Fruit fly (Drosophila melanogaster) whole organism, embryonic: ENCODE data around the gene Gpdh1.

ENCODE experiments used
- Aef1 ChIP-seq: fragments of 200-800 bp; sonication (Bioruptor generic); IDR thresholded peaks from 3 replicates; pipeline ENCODE4 v1.3.6; 2022; ENCODE audit warnings: missing biosample characterization, missing genetic modification characterization
- Antp ChIP-seq: fragments of 200-800 bp; sonication (Bioruptor generic); optimal IDR thresholded peaks from 3 replicates; lab custom pipeline; 2016; ENCODE audit warnings: missing biosample characterization, missing genetic modification characterization
- Asciz ChIP-seq: fragments of 200-800 bp; sonication (Bioruptor generic); optimal IDR thresholded peaks from 2 replicates; lab custom pipeline; 2017; ENCODE audit warnings: missing biosample characterization, mild to moderate bottlenecking, missing genetic modification characterization, missing genetic modification reagents
- BEAF-32 ChIP-seq: fragments of 200-800 bp; sonication (Bioruptor generic); optimal IDR thresholded peaks from 3 replicates; lab custom pipeline; 2017; ENCODE audit warnings: missing biosample characterization, missing genetic modification characterization, mild to moderate bottlenecking, moderate library complexity, missing genetic modification reagents
- Bgb ChIP-seq: fragments of 200-800 bp; sonication (Bioruptor generic); IDR thresholded peaks from 2 replicates; pipeline ENCODE4 v1.3.6; 2022; ENCODE audit warnings: missing biosample characterization, missing genetic modification characterization; ENCODE audit not compliant: partially characterized antibody
- CG11504 ChIP-seq: fragments of 200-800 bp; sonication (Bioruptor generic); optimal IDR thresholded peaks from 3 replicates; lab custom pipeline; 2019; ENCODE audit warnings: missing biosample characterization, mild to moderate bottlenecking, missing genetic modification characterization, moderate library complexity
- CG13287 ChIP-seq: fragments of 200-800 bp; sonication (Bioruptor generic); IDR thresholded peaks from 2 replicates; pipeline ENCODE4 v1.3.6; 2022; ENCODE audit warnings: missing biosample characterization, missing genetic modification characterization; ENCODE audit not compliant: partially characterized antibody
- CG1647 ChIP-seq: fragments of 200-800 bp; sonication (Bioruptor generic); optimal IDR thresholded peaks from 3 replicates; lab custom pipeline; 2016; ENCODE audit warnings: missing biosample characterization, missing genetic modification characterization
- CG17186 ChIP-seq: fragments of 200-800 bp; sonication (Bioruptor generic); optimal IDR thresholded peaks from 3 replicates; lab custom pipeline; 2017; ENCODE audit warnings: missing biosample characterization, missing genetic modification reagents, missing genetic modification characterization
- CG17912 ChIP-seq: fragments of 200-800 bp; sonication (Bioruptor generic); optimal IDR thresholded peaks from 2 replicates; lab custom pipeline; 2018; ENCODE audit warnings: missing biosample characterization, mild to moderate bottlenecking, missing genetic modification characterization
- CG18262 ChIP-seq: fragments of 200-800 bp; optimal IDR thresholded peaks from 3 replicates; lab custom pipeline; 2019; ENCODE audit warnings: missing biosample characterization, mild to moderate bottlenecking, missing genetic modification characterization, moderate library complexity
- CG1832 ChIP-seq: fragments of 200-800 bp; sonication (Bioruptor generic); optimal IDR thresholded peaks from 2 replicates; lab custom pipeline; 2017; ENCODE audit warnings: missing biosample characterization, mild to moderate bottlenecking, missing genetic modification characterization, inconsistent platforms
- CG31388 ChIP-seq: fragments of 200-800 bp; sonication (Bioruptor generic); optimal IDR thresholded peaks from 2 replicates; lab custom pipeline; 2016; ENCODE audit warnings: missing biosample characterization, missing genetic modification characterization
- CG3407 ChIP-seq: fragments of 200-800 bp; sonication (Bioruptor generic); optimal IDR thresholded peaks from 2 replicates; lab custom pipeline; 2018; ENCODE audit warnings: missing biosample characterization, mild to moderate bottlenecking, missing genetic modification characterization
- CG4328 ChIP-seq: fragments of 200-800 bp; sonication (Bioruptor generic); optimal IDR thresholded peaks from 3 replicates; lab custom pipeline; 2017; ENCODE audit warnings: missing biosample characterization, missing genetic modification reagents, missing genetic modification characterization
- CG7987 ChIP-seq: fragments of 200-800 bp; sonication (Bioruptor generic); optimal IDR thresholded peaks from 2 replicates; lab custom pipeline; 2018; ENCODE audit warnings: missing biosample characterization, mild to moderate bottlenecking, missing genetic modification characterization, moderate library complexity
- CG8281 ChIP-seq: fragments of 200-800 bp; sonication (Bioruptor generic); optimal IDR thresholded peaks from 2 replicates; lab custom pipeline; 2018; ENCODE audit warnings: missing biosample characterization, mild to moderate bottlenecking, missing genetic modification characterization, moderate library complexity
- CG9817 ChIP-seq: fragments of 200-800 bp; sonication (Bioruptor generic); optimal IDR thresholded peaks from 2 replicates; lab custom pipeline; 2018; ENCODE audit warnings: missing biosample characterization, mild to moderate bottlenecking, missing genetic modification characterization, moderate library complexity
- Dll ChIP-seq: fragments of 200-800 bp; sonication (Bioruptor generic); IDR thresholded peaks from 4 replicates; pipeline ENCODE4 v1.3.6; 2022; ENCODE audit warnings: missing biosample characterization, missing genetic modification characterization; ENCODE audit not compliant: partially characterized antibody
- Doc2 ChIP-seq: fragments of 200-800 bp; sonication (Bioruptor generic); IDR thresholded peaks from 2 replicates; pipeline ENCODE4 v1.3.6; 2022; ENCODE audit warnings: missing biosample characterization, missing genetic modification characterization
- ERR ChIP-seq: fragments of 200-800 bp; sonication (Bioruptor generic); optimal IDR thresholded peaks from 2 replicates; lab custom pipeline; 2016; ENCODE audit warnings: missing biosample characterization, missing genetic modification characterization
- Fer2 ChIP-seq: fragments of 200-800 bp; sonication (Bioruptor generic); optimal IDR thresholded peaks from 2 replicates; lab custom pipeline; 2018; ENCODE audit warnings: missing biosample characterization, mild to moderate bottlenecking, missing genetic modification characterization, moderate library complexity
- MESR4 ChIP-seq: fragments of 200-800 bp; sonication (Bioruptor generic); optimal IDR thresholded peaks from 2 replicates; lab custom pipeline; 2018; ENCODE audit warnings: missing biosample characterization, mild to moderate bottlenecking, missing genetic modification characterization, moderate library complexity
- MTF-1 ChIP-seq: fragments of 200-800 bp; sonication (Bioruptor generic); optimal IDR thresholded peaks from 2 replicates; lab custom pipeline; 2018; ENCODE audit warnings: missing biosample characterization, mild to moderate bottlenecking, missing genetic modification characterization, borderline replicate concordance
- Nf-YB ChIP-seq: fragments of 200-800 bp; sonication (Bioruptor generic); optimal IDR thresholded peaks from 3 replicates; lab custom pipeline; 2019; ENCODE audit warnings: missing biosample characterization, mild to moderate bottlenecking, missing genetic modification characterization, moderate library complexity
- Oaz ChIP-seq: fragments of 200-800 bp; sonication (Bioruptor generic); IDR thresholded peaks from 2 replicates; pipeline ENCODE4 v1.3.6; 2022; ENCODE audit warnings: missing biosample characterization, missing genetic modification characterization
- Sox100B ChIP-seq: fragments of 200-800 bp; sonication (Bioruptor generic); optimal IDR thresholded peaks from 3 replicates; lab custom pipeline; 2018; ENCODE audit warnings: missing biosample characterization, mild to moderate bottlenecking, missing genetic modification characterization
- YL-1 ChIP-seq: fragments of 200-800 bp; sonication (Bioruptor generic); optimal IDR thresholded peaks from 3 replicates; lab custom pipeline; 2017; ENCODE audit warnings: missing biosample characterization, mild to moderate bottlenecking, missing genetic modification characterization
- ac ChIP-seq: fragments of 200-800 bp; sonication (Bioruptor generic); optimal IDR thresholded peaks from 3 replicates; lab custom pipeline; 2017; ENCODE audit warnings: missing biosample characterization, mild to moderate bottlenecking, missing genetic modification characterization
- amos ChIP-seq: fragments of 200-800 bp; sonication (Bioruptor generic); IDR thresholded peaks from 2 replicates; pipeline ENCODE4 v1.3.6; 2022; ENCODE audit warnings: missing biosample characterization, missing genetic modification characterization; ENCODE audit not compliant: partially characterized antibody
- bcd ChIP-seq: fragments of 200-800 bp; sonication (Bioruptor generic); optimal IDR thresholded peaks from 2 replicates; lab custom pipeline; 2017; ENCODE audit warnings: missing biosample characterization, mild to moderate bottlenecking, missing genetic modification characterization
- cad ChIP-seq: fragments of >200 bp; optimal IDR thresholded peaks from 2 replicates; lab custom pipeline; 2017; ENCODE audit warnings: missing biosample characterization, missing genetic modification characterization
- ci ChIP-seq: fragments of 200-800 bp; sonication (Bioruptor generic); IDR thresholded peaks from 3 replicates; pipeline ENCODE4 v1.3.6; 2022; ENCODE audit warnings: missing biosample characterization, missing genetic modification characterization
- dati ChIP-seq: fragments of 200-800 bp; sonication (Bioruptor generic); IDR thresholded peaks from 2 replicates; pipeline ENCODE4 v1.3.6; 2022; ENCODE audit warnings: missing biosample characterization, missing genetic modification characterization
- exex ChIP-seq: fragments of 200-800 bp; sonication (Bioruptor generic); optimal IDR thresholded peaks from 4 replicates; lab custom pipeline; 2018; ENCODE audit warnings: missing biosample characterization, mild to moderate bottlenecking, missing genetic modification characterization, moderate library complexity
- h ChIP-seq: fragments of >200 bp; optimal IDR thresholded peaks from 2 replicates; lab custom pipeline; 2017
- hbn ChIP-seq: fragments of 200-800 bp; sonication (Bioruptor generic); IDR thresholded peaks from 2 replicates; pipeline ENCODE4 v1.3.6; 2022; ENCODE audit warnings: missing biosample characterization, missing genetic modification characterization; ENCODE audit not compliant: partially characterized antibody
- hth ChIP-seq: fragments of >200 bp; optimal IDR thresholded peaks from 2 replicates; lab custom pipeline; 2017; ENCODE audit warnings: inconsistent platforms
- kni ChIP-seq: fragments of 200-800 bp; sonication (Bioruptor generic); optimal IDR thresholded peaks from 3 replicates; lab custom pipeline; 2017; ENCODE audit warnings: mild to moderate bottlenecking, missing biosample characterization, missing genetic modification reagents, missing genetic modification characterization
- lbe ChIP-seq: fragments of 200-800 bp; sonication (Bioruptor generic); optimal IDR thresholded peaks from 2 replicates; lab custom pipeline; 2016; ENCODE audit warnings: missing biosample characterization, mild to moderate bottlenecking, missing genetic modification characterization
- lmd ChIP-seq: fragments of 200-800 bp; sonication (Bioruptor generic); IDR thresholded peaks from 2 replicates; pipeline ENCODE4 v1.3.6; 2022; ENCODE audit warnings: missing biosample characterization, missing genetic modification characterization
- nau ChIP-seq: fragments of 200-800 bp; sonication (Bioruptor generic); optimal IDR thresholded peaks from 3 replicates; lab custom pipeline; 2017; ENCODE audit warnings: missing biosample characterization, mild to moderate bottlenecking, missing genetic modification characterization, missing genetic modification reagents
- nom ChIP-seq: fragments of 200-800 bp; sonication (Bioruptor generic); optimal IDR thresholded peaks from 2 replicates; lab custom pipeline; 2017; ENCODE audit warnings: missing biosample characterization, missing genetic modification characterization, mild to moderate bottlenecking, moderate library complexity, missing genetic modification reagents
- otp ChIP-seq: fragments of 200-800 bp; sonication (Bioruptor generic); IDR thresholded peaks from 3 replicates; pipeline ENCODE4, ENCODE4 v1.3.6; 2022; ENCODE audit warnings: missing biosample characterization, missing genetic modification characterization
- ranshi ChIP-seq: fragments of 200-800 bp; sonication (Bioruptor generic); IDR thresholded peaks from 2 replicates; pipeline ENCODE4 v1.3.6; 2022; ENCODE audit warnings: missing biosample characterization, missing genetic modification characterization
- sd ChIP-seq: fragments of 200-800 bp; sonication (Bioruptor generic); optimal IDR thresholded peaks from 3 replicates; lab custom pipeline; 2018; ENCODE audit warnings: missing biosample characterization, mild to moderate bottlenecking, missing genetic modification characterization, moderate library complexity
- sisA ChIP-seq: fragments of 200-800 bp; sonication (Bioruptor generic); IDR thresholded peaks from 2 replicates; pipeline ENCODE4 v1.3.6; 2022; ENCODE audit warnings: missing biosample characterization, missing genetic modification characterization
- slou ChIP-seq: fragments of 200-800 bp; sonication (Bioruptor generic); optimal IDR thresholded peaks from 3 replicates; lab custom pipeline; 2016; ENCODE audit warnings: missing biosample characterization, missing genetic modification characterization
- wek ChIP-seq: fragments of 200-800 bp; sonication (Bioruptor generic); optimal IDR thresholded peaks from 3 replicates; lab custom pipeline; 2018; ENCODE audit warnings: missing biosample characterization, mild to moderate bottlenecking, missing genetic modification characterization, moderate library complexity

The Gpdh1 gene

DNA sequence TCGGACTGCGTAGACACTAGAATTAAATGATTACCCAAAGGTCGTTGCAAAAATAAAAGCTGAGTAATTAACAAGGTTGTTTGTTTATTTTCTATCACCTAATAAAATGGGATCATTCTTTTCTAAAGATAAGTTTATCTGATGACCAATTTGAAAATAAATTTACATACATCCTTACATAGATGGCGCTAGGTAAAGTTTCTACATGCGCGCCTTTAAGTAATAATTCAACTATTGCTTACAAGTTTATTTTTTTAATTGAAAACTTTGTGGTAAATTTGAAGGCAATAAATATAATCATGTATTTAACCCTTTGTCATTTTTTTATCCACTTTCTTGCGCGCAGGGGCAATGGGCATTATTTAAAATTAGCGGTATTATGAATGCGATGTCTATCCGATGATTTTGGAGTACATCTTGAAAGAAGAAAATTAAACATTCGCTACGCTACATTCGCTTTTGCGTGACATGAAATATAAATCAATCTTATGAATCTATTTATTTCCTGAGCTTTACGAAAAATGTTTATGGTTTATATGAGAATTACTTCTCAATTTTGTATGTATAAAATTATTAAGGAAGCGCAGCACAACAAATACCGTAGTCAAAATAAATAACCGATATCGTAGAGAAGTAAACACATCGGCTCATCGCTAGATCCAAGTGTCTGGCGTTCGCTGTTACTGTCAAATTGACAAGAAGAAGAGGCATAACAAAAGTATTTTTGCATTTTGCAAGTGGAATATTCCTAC is 5.5 kb downstream of the Gpdh1 start, which contains the start of gene CG9044 (continued):
- TF ChIP-seq Antp (GFP tag; lab: Kevin White, UChicago) (peak; percentile 40), Doc2 (GFP tag; lab: Robert Waterston, UW) (no peak), CG3407 (GFP tag; lab: Kevin White, UChicago) (no peak), CG17912 (peak; percentile 2), otp (GFP tag; lab: Robert Waterston, UW) (no peak), MESR4 (GFP tag; lab: Kevin White, UChicago) (no peak), Asciz (GFP tag; lab: Kevin White, UChicago) (no peak), MTF-1 (GFP tag; lab: Kevin White, UChicago) (no peak), CG9817 (tag; lab: Kevin White, UChicago) (peak; percentile 57), sisA (GFP tag; lab: Robert Waterston, UW) (peak; percentile 52), CG1647 (peak; percentile 68), CG17186 (peak; percentile 44), ac (GFP tag; lab: Kevin White, UChicago) (no peak), CG7987 (no peak), wek (GFP tag; lab: Kevin White, UChicago) (no peak), ranshi (GFP tag; lab: Robert Waterston, UW) (no peak), Bgb (GFP tag; lab: Robert Waterston, UW) (peak; percentile 89), kni (GFP tag; lab: Kevin White, UChicago) (no peak), BEAF-32 (GFP tag; lab: Kevin White, UChicago) (peak; percentile 97), Fer2 (tag; lab: Kevin White, UChicago) (no peak), CG11504 (tag; lab: Kevin White, UChicago) (no peak), exex (tag; lab: Kevin White, UChicago) (no peak), h (no peak), nau (GFP tag; lab: Kevin White, UChicago) (no peak), ci (GFP tag; lab: Robert Waterston, UW) (0 out of 3 replicates have a peak, but pooled peaks have one; percentile 48), Aef1 (GFP tag; lab: Robert Waterston, UW) (peak; percentile 22; the same call in 2 of the 3 replicates), nom (no peak), lmd (peak; percentile 59; the same call in 1 of the 2 replicates), CG13287 (peak; percentile 91), CG4328 (no peak), amos (GFP tag; lab: Robert Waterston, UW) (peak; percentile 89), Dll (GFP tag; lab: Robert Waterston, UW) (peak; percentile 97), CG18262 (tag; lab: Kevin White, UChicago) (no peak), hbn (GFP tag; lab: Robert Waterston, UW) (peak; percentile 86), sd (no peak), YL-1 (GFP tag; lab: Kevin White, UChicago) (peak; percentile 49), Sox100B (GFP tag; lab: Kevin White, UChicago) (no peak), bcd (GFP tag; lab: Kevin White, UChicago) (no peak), CG1832 (GFP tag; lab: Kevin White, UChicago) (no peak), dati (GFP tag; lab: Robert Waterston, UW) (no peak), hth (no peak), Oaz (GFP tag; lab: Robert Waterston, UW) (no peak), CG31388 (no peak), Nf-YB (GFP tag; lab: Kevin White, UChicago) (no peak), lbe (GFP tag; lab: Kevin White, UChicago) (peak; percentile 65), CG8281 (tag; lab: Kevin White, UChicago) (no peak), cad (GFP tag; lab: Kevin White, UChicago) (no peak), slou (GFP tag; lab: Kevin White, UChicago) (peak; percentile 21), ERR (no peak)
